Fruit fly (Drosophila melanogaster): Measurements from ENCODE around the gene CG6059.

The CG6059 gene

dm6 chr3R:27116465-27117092 lies 7.9 kb downstream of the CG6059 start, which contains the start of the genes CG6066 and CG5880 (continued):
- TF ChIP-seq CG12071 (GFP tag; optimal IDR thresholded peaks at IDR 0.05), result no peak
- peak; percentile 97 for TF ChIP-seq MBD-R2 (GFP tag; IDR thresholded peaks at IDR 0.05)
- TF ChIP-seq CG11398 (GFP tag; optimal IDR thresholded peaks at IDR 0.05), result no peak
- TF ChIP-seq sna (GFP tag; IDR thresholded peaks at IDR 0.05; ENCODE audit: partially characterized antibody), result peak; percentile 76
- peak; percentile 9 for TF ChIP-seq nmo (GFP tag; optimal IDR thresholded peaks at IDR 0.05)
- TF ChIP-seq Xbp1 (GFP tag; optimal IDR thresholded peaks at IDR 0.05), result no peak
- TF ChIP-seq kni (GFP tag; optimal IDR thresholded peaks at IDR 0.05), result no peak
- TF ChIP-seq HLH4C (GFP tag; IDR thresholded peaks at IDR 0.05; ENCODE audit: partially characterized antibody), result peak; percentile 87
- no peak for TF ChIP-seq CG6254 (GFP tag; optimal IDR thresholded peaks at IDR 0.05)
- TF ChIP-seq zen2 (GFP tag; IDR thresholded peaks at IDR 0.05; ENCODE audit: partially characterized antibody), result peak; percentile 73; the same call in 2 of the 3 replicates
- peak; percentile 71 for TF ChIP-seq nerfin-2 (GFP tag; IDR thresholded peaks at IDR 0.05; ENCODE audit: partially characterized antibody)
- peak; percentile 84 for TF ChIP-seq Sry-δ (GFP tag; optimal IDR thresholded peaks at IDR 0.05)
- TF ChIP-seq HmgZ (tag; optimal IDR thresholded peaks at IDR 0.05), result no peak
- peak; percentile 84; the same call in 1 of the 3 replicates for TF ChIP-seq CG34422 (GFP tag; IDR thresholded peaks at IDR 0.05)
- TF ChIP-seq Vsx1 (GFP tag; optimal IDR thresholded peaks at IDR 0.05), result no peak
- TF ChIP-seq cas (GFP tag; IDR thresholded peaks at IDR 0.05), result no peak
- TF ChIP-seq CG17829 (tag; optimal IDR thresholded peaks at IDR 0.05), result peak; percentile 6
- TF ChIP-seq CG6791 (GFP tag; IDR thresholded peaks at IDR 0.05; ENCODE audit: partially characterized antibody), result peak; percentile 83
- peak; percentile 83 for TF ChIP-seq BEAF-32 (GFP tag; optimal IDR thresholded peaks at IDR 0.05)
- TF ChIP-seq CG16813 (GFP tag; IDR thresholded peaks at IDR 0.05; ENCODE audit: partially characterized antibody), result peak; percentile 82
- peak; percentile 76 for TF ChIP-seq Sin3A (optimal IDR thresholded peaks at IDR 0.05)
- TF ChIP-seq Dp (GFP tag; optimal IDR thresholded peaks at IDR 0.05), result peak; percentile 32
- peak; percentile 81 for TF ChIP-seq ftz-f1 (GFP tag; optimal IDR thresholded peaks at IDR 0.05)
- TF ChIP-seq CG7963 (GFP tag; IDR thresholded peaks at IDR 0.05; ENCODE audit: partially characterized antibody), result peak; percentile 71
- TF ChIP-seq CG34224 (GFP tag; IDR thresholded peaks at IDR 0.05; ENCODE audit: partially characterized antibody), result peak; percentile 89
- TF ChIP-seq CHES-1-like (GFP tag; optimal IDR thresholded peaks at IDR 0.05), result no peak
- TF ChIP-seq z (GFP tag; IDR thresholded peaks at IDR 0.05), result no peak
- TF ChIP-seq Sox100B (GFP tag; optimal IDR thresholded peaks at IDR 0.05), result no peak
- peak; percentile 78 for TF ChIP-seq knrl (GFP tag; IDR thresholded peaks at IDR 0.05; ENCODE audit: partially characterized antibody)
- no peak for TF ChIP-seq Deaf1 (tag; optimal IDR thresholded peaks at IDR 0.05)
- no peak for TF ChIP-seq Gsc (GFP tag; IDR thresholded peaks at IDR 0.05)
- TF ChIP-seq Ets97D (GFP tag; optimal IDR thresholded peaks at IDR 0.05), result no peak
- TF ChIP-seq dimm (GFP tag; IDR thresholded peaks at IDR 0.05), result no peak
- TF ChIP-seq kay (GFP tag; optimal IDR thresholded peaks at IDR 0.05), result no peak
- TF ChIP-seq CG10654 (GFP tag; optimal IDR thresholded peaks at IDR 0.05), result no peak
- TF ChIP-seq CG12744 (GFP tag; optimal IDR thresholded peaks at IDR 0.05), result no peak
- no peak for TF ChIP-seq ssp (GFP tag; IDR thresholded peaks at IDR 0.05)
- no peak for TF ChIP-seq CTCF (GFP tag; optimal IDR thresholded peaks at IDR 0.05)
- no peak for TF ChIP-seq CG15696 (tag; optimal IDR thresholded peaks at IDR 0.05)
- TF ChIP-seq CG12391 (tag; optimal IDR thresholded peaks at IDR 0.05), result no peak
- peak; percentile 29 for TF ChIP-seq Myb (GFP tag; optimal IDR thresholded peaks at IDR 0.05)
- TF ChIP-seq mld (GFP tag; IDR thresholded peaks at IDR 0.05; ENCODE audit: partially characterized antibody), result peak; percentile 61; the same call in 1 of the 3 replicates
- TF ChIP-seq unc-4 (GFP tag; IDR thresholded peaks at IDR 0.05; ENCODE audit: partially characterized antibody), result peak; percentile 82
- no peak for TF ChIP-seq CG13775 (GFP tag; optimal IDR thresholded peaks at IDR 0.05)
- peak; percentile 6 for TF ChIP-seq Nf-YB (GFP tag; optimal IDR thresholded peaks at IDR 0.05)
- TF ChIP-seq shn (GFP tag; optimal IDR thresholded peaks at IDR 0.05), result no peak
- TF ChIP-seq dan (GFP tag; IDR thresholded peaks at IDR 0.05), result no peak
- TF ChIP-seq sd (tag; optimal IDR thresholded peaks at IDR 0.05), result no peak
- no peak for TF ChIP-seq CG17802 (tag; optimal IDR thresholded peaks at IDR 0.05)
